Fruit fly (Drosophila melanogaster): ENCODE data around the gene Iris.

DNA sequence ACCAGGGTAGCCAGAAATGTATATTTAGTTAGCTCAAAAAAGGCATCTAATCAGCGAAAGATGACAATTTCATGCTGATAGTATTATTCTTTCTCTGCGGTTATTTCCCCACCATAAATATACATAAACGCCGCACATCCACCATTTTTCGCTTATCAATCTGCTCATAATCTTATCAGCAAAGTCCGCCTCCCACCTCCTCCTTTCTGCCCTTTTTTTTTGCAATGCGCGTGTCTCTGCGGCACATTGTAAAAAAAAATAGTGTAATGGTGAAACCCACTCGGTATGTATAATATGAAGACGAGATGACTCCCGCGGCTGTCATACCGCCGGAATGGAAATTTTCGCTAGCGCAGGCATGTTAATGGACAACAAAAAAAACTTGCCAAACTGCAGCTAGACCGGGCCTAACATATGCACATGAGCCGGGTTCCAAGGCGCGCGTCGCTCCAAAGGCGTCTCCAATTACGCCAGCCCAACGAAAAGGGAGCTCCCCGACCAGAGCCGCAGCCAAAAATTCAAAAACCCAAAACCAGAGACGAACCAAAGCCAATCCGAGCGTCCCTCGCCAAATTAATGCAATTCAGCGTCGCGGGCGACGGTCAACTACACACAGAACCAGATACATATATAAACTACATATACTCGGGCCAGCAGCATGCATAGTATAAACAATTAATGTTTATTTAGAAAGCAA is 13.5 kb downstream of the Iris start:
- TF ChIP-seq pan (optimal IDR thresholded peaks at IDR 0.05) (no peak), h (GFP tag; optimal IDR thresholded peaks at IDR 0.05) (peak; percentile 81), dsf (GFP tag; optimal IDR thresholded peaks at IDR 0.05; ENCODE audit: borderline replicate concordance) (no peak), fru (GFP tag; optimal IDR thresholded peaks at IDR 0.05) (no peak), Dfd (GFP tag; optimal IDR thresholded peaks at IDR 0.05) (no peak), ey (GFP tag; optimal IDR thresholded peaks at IDR 0.05) (no peak), Hr78 (GFP tag; optimal IDR thresholded peaks at IDR 0.05) (no peak), woc (GFP tag; optimal IDR thresholded peaks at IDR 0.05) (no peak), Myc (optimal IDR thresholded peaks at IDR 0.05) (no peak), lola (GFP tag; optimal IDR thresholded peaks at IDR 0.05) (no peak), brk (GFP tag; optimal IDR thresholded peaks at IDR 0.05) (no peak)
